Worm (Caenorhabditis elegans): ENCODE data around the gene marg-1.

ce11 chrX:3824443-3824842 is 43.5 kb upstream of the marg-1 start:
- TF ChIP-seq tbx-2 (tag; optimal IDR thresholded peaks at IDR 0.05), result no peak
- no peak for TF ChIP-seq ceh-24 (tag; optimal IDR thresholded peaks at IDR 0.05)

All from whole organism, late embryonic.